Worm (Caenorhabditis elegans): ENCODE measurements around the gene nas-10.

DNA sequence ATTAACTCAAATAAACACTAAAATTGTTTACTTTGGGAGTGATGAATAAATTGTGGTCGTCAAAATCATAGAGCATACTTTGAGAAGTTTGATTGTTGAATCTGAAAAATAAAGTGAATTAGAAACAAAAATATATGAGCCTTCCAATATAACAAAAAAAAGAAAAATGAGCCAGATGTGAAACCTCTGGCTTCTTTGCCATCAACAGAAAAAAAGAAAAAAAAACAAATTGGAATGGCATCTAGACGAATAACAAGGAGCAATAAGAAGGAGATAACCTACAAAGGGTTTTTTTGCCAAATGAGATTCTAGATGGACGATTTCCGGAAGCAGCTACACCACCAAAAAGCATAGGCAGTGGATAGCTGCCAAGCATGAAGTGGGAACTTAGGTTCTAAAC lies 47.3 kb upstream of the nas-10 start, which contains the start of gene F58A3.4:
- TF ChIP-seq W03F9.2 (tag; optimal IDR thresholded peaks at IDR 0.05) = no peak
- TF ChIP-seq dao-5 (tag; optimal IDR thresholded peaks at IDR 0.05) = no peak

Measured in whole organism, L4/young adult.